Worm (Caenorhabditis elegans) whole organism, L4/young adult: ENCODE data around the gene Y82E9BL.5.

ENCODE experiments used
- W03F9.2 ChIP-seq: fragments of 150-350 bp; optimal IDR thresholded peaks from 2 replicates; lab custom pipeline; 2014; ENCODE audit warnings: missing biosample characterization, missing genetic modification characterization
- dao-5 ChIP-seq: sonication (generic microtip); optimal IDR thresholded peaks from 2 replicates; lab custom pipeline; 2016; ENCODE audit warnings: missing genotype, missing genetic modification characterization, moderate library complexity, missing compliant biosample characterization
- him-1 ChIP-seq: sonication (generic microtip); optimal IDR thresholded peaks from 2 replicates; lab custom pipeline; 2016; ENCODE audit warnings: missing genotype, missing genetic modification reagents, missing genetic modification characterization, missing compliant biosample characterization

- TF ChIP-seq him-1 (no peak), W03F9.2 (no peak), dao-5 (tag; lab: Kevin White, UChicago) (no peak)
Observed at ce11 chrIII:1345694-1346093, 1.7 kb downstream of the Y82E9BL.5 start, which contains the start of gene Y82E9BL.6.
